Worm (Caenorhabditis elegans) whole organism, young adult: ENCODE results near the gene rec-8.

Source experiments
- B0336.3 ChIP-seq: fragments of 200-800 bp; sonication (Bioruptor generic); IDR thresholded peaks from 2 replicates; pipeline ENCODE4 v1.3.6; 2022; ENCODE audit warnings: missing genetic modification characterization, missing compliant biosample characterization
- F52B5.7 ChIP-seq: sonication (generic microtip); optimal IDR thresholded peaks from 2 replicates; lab custom pipeline; 2016; ENCODE audit warnings: mild to moderate bottlenecking, missing genetic modification characterization, missing compliant biosample characterization
- Y56A3A.18 ChIP-seq: fragments of 200-800 bp; sonication (Bioruptor generic); IDR thresholded peaks from 2 replicates; pipeline ENCODE4 v1.3.6; 2022; ENCODE audit warnings: missing genetic modification reagents, missing genetic modification characterization, missing compliant biosample characterization
- ama-1 ChIP-seq, 3 experiments: fragments of 150-350 bp in 1 of 3; sonication (generic microtip) in 2 of 3; optimal IDR thresholded peaks; 2 replicates each; lab custom pipeline; 2014 to 2018; ENCODE audit warnings: missing biosample characterization in 2 of 3, missing genetic modification characterization in 2 of 3, missing genetic modification reagents in 2 of 3
- ceh-58 ChIP-seq: fragments of 200-800 bp; sonication (Bioruptor generic); IDR thresholded peaks from 2 replicates; pipeline ENCODE4 v1.3.6; 2022; ENCODE audit warnings: missing genetic modification characterization, missing compliant biosample characterization
- snpc-4 ChIP-seq, 5 experiments: fragments of 150-350 bp in 1 of 5; sonication (generic microtip) in 4 of 5; optimal IDR thresholded peaks; 2 replicates each; lab custom pipeline; 2014 to 2018; ENCODE audit warnings: missing genetic modification characterization in 5 of 5, missing biosample characterization in 3 of 5, antibody characterized with exemption in 2 of 5, mild to moderate bottlenecking in 2 of 5, missing compliant biosample characterization in 2 of 5, missing genotype in 2 of 5, moderate library complexity in 2 of 5, missing genetic modification reagents in 1 of 5
- zfh-2 ChIP-seq: fragments of 200-800 bp; sonication (Bioruptor generic); conservative IDR thresholded peaks from 2 replicates; pipeline ENCODE4 v1.3.6; 2022; ENCODE audit warnings: missing genetic modification reagents, missing genetic modification characterization, missing compliant biosample characterization
- ztf-6 ChIP-seq: fragments of 200-800 bp; sonication (Bioruptor generic); IDR thresholded peaks from 2 replicates; pipeline ENCODE4 v1.3.6; 2022; ENCODE audit warnings: missing genetic modification reagents, missing genetic modification characterization, missing compliant biosample characterization

- TF ChIP-seq F52B5.7 (tag; lab: Kevin White, UChicago) (peak; percentile 2), B0336.3 (no peak; the same call in 1 of the 2 replicates), Y56A3A.18 (GFP tag; lab: Robert Waterston, UW) (no peak), ztf-6 (GFP tag; lab: Robert Waterston, UW) (no peak), snpc-4 (GFP tag; optimal IDR thresholded peaks at IDR 0.05; lab: Kevin White, UChicago) (no peak), snpc-4 (tag; optimal IDR thresholded peaks at IDR 0.05; lab: Kevin White, UChicago) (peak in 1 of 4 experiments; percentile 45), ceh-58 (GFP tag; lab: Robert Waterston, UW) (no peak), ama-1 (optimal IDR thresholded peaks at IDR 0.05; lab: Kevin White, UChicago) (no peak), ama-1 (GFP tag; optimal IDR thresholded peaks at IDR 0.05; lab: Kevin White, UChicago) (no peak), zfh-2 (GFP tag; lab: Robert Waterston, UW) (peak; percentile 66; the same call in 1 of the 2 replicates)
Measured at ce11 chrIV:13300109-13300508, 52.9 kb downstream of the rec-8 start, which contains the start of gene kdp-1.
